Worm (Caenorhabditis elegans) whole organism, early embryonic: ENCODE measurements around the gene R01H2.2.

Experiments
- aly-1 ChIP-seq: sonication (generic microtip); optimal IDR thresholded peaks from 2 replicates; lab custom pipeline; 2016; ENCODE audit warnings: missing genetic modification characterization, missing compliant biosample characterization
- ama-1 ChIP-seq: fragments of 150-350 bp; optimal IDR thresholded peaks from 2 replicates; lab custom pipeline; 2014
- hmbx-1 ChIP-seq: sonication (generic microtip); optimal IDR thresholded peaks from 2 replicates; lab custom pipeline; 2016; ENCODE audit warnings: mild to moderate bottlenecking, missing genetic modification characterization, missing compliant biosample characterization
- hmg-4 ChIP-seq: fragments of 200-800 bp; sonication (Bioruptor generic); optimal IDR thresholded peaks from 2 replicates; lab custom pipeline; 2018; ENCODE audit warnings: mild to moderate bottlenecking, missing genetic modification characterization, missing compliant biosample characterization
- pes-1 ChIP-seq: fragments of 200-800 bp; sonication (Bioruptor generic); IDR thresholded peaks from 2 replicates; pipeline ENCODE4 v1.3.6; 2022; ENCODE audit warnings: missing genetic modification reagents, missing genetic modification characterization, missing compliant biosample characterization
- scrt-1 ChIP-seq: fragments of 200-800 bp; sonication (Bioruptor generic); IDR thresholded peaks from 2 replicates; pipeline ENCODE4 v1.3.6; 2022; ENCODE audit warnings: missing genetic modification characterization, missing compliant biosample characterization
- tbx-11 ChIP-seq: fragments of 200-800 bp; sonication (Bioruptor generic); IDR thresholded peaks from 2 replicates; pipeline ENCODE4 v1.3.6; 2022; ENCODE audit warnings: missing genetic modification characterization, missing compliant biosample characterization
- tbx-37 ChIP-seq: fragments of 200-800 bp; sonication (Bioruptor generic); conservative IDR thresholded peaks from 2 replicates; pipeline ENCODE4 v1.3.6; 2022; ENCODE audit warnings: missing genetic modification reagents, missing genetic modification characterization, missing compliant biosample characterization

- TF ChIP-seq ama-1 (lab: Kevin White, UChicago) (no peak), aly-1 (no peak), pes-1 (GFP tag; lab: Robert Waterston, UW) (no peak), scrt-1 (no peak), hmg-4 (GFP tag; lab: Kevin White, UChicago) (no peak), hmbx-1 (tag; lab: Kevin White, UChicago) (no peak), tbx-11 (GFP tag; lab: Robert Waterston, UW) (no peak), tbx-37 (GFP tag; lab: Robert Waterston, UW) (no peak)
Measured at ce11 chrIII:7029105-7029504, 27.2 kb upstream of the R01H2.2 start, which contains the start of gene cyk-1.
